Fruit fly (Drosophila melanogaster) whole organism, prepupa: Measurements from ENCODE around the gene CG10055.
A peak's percentile ranks its signal among the peaks of the same experiment; 100 is the strongest.

ENCODE experiments used
- CG10631 ChIP-seq: fragments of 200-800 bp; sonication (Bioruptor generic); optimal IDR thresholded peaks from 2 replicates; lab custom pipeline; 2016; ENCODE audit warnings: missing biosample characterization, missing genetic modification characterization
- CG11294 ChIP-seq: fragments of 200-800 bp; sonication (Bioruptor generic); IDR thresholded peaks from 2 replicates; pipeline ENCODE4 v1.3.6; 2022; ENCODE audit warnings: missing biosample characterization, missing genetic modification characterization
- CG11902 ChIP-seq: fragments of 200-800 bp; sonication (Bioruptor generic); optimal IDR thresholded peaks from 3 replicates; lab custom pipeline; 2016; ENCODE audit warnings: missing biosample characterization, missing genetic modification characterization
- CG15336 ChIP-seq: fragments of 200-800 bp; sonication (Bioruptor generic); IDR thresholded peaks from 2 replicates; pipeline ENCODE4 v1.3.6; 2022; ENCODE audit warnings: missing biosample characterization, missing genetic modification characterization
- CG16779 ChIP-seq: fragments of 200-800 bp; sonication (Bioruptor generic); optimal IDR thresholded peaks from 3 replicates; lab custom pipeline; 2017; ENCODE audit warnings: missing biosample characterization, mild to moderate bottlenecking, missing genetic modification characterization
- CG3032 ChIP-seq: fragments of 200-800 bp; optimal IDR thresholded peaks from 2 replicates; lab custom pipeline; 2019; ENCODE audit warnings: missing biosample characterization, mild to moderate bottlenecking, missing genetic modification characterization, moderate library complexity
- CG32006 ChIP-seq: fragments of 200-800 bp; sonication (Bioruptor generic); optimal IDR thresholded peaks from 3 replicates; lab custom pipeline; 2017; ENCODE audit warnings: missing biosample characterization, mild to moderate bottlenecking, missing genetic modification characterization
- CG34406 ChIP-seq: fragments of 200-800 bp; sonication (Bioruptor generic); optimal IDR thresholded peaks from 3 replicates; lab custom pipeline; 2016; ENCODE audit warnings: missing biosample characterization, missing genetic modification characterization
- CG3919 ChIP-seq: fragments of 200-800 bp; sonication (Bioruptor generic); optimal IDR thresholded peaks from 3 replicates; lab custom pipeline; 2016; ENCODE audit warnings: missing biosample characterization, missing genetic modification characterization
- CG4318 ChIP-seq: fragments of 200-800 bp; sonication (Bioruptor generic); optimal IDR thresholded peaks from 3 replicates; lab custom pipeline; 2017; ENCODE audit warnings: missing biosample characterization, mild to moderate bottlenecking, missing genetic modification characterization
- CG6163 ChIP-seq: fragments of 200-800 bp; sonication (Bioruptor generic); IDR thresholded peaks from 3 replicates; pipeline ENCODE4 v1.3.6; 2022; ENCODE audit warnings: missing biosample characterization, missing genetic modification characterization
- CG6276 ChIP-seq: fragments of 200-800 bp; sonication (Bioruptor generic); optimal IDR thresholded peaks from 2 replicates; lab custom pipeline; 2017; ENCODE audit warnings: missing biosample characterization, mild to moderate bottlenecking, missing genetic modification characterization
- CG6792 ChIP-seq: fragments of 200-800 bp; sonication (Bioruptor generic); optimal IDR thresholded peaks from 3 replicates; lab custom pipeline; 2016; ENCODE audit warnings: missing biosample characterization, missing genetic modification characterization
- CG6808 ChIP-seq: fragments of 200-800 bp; sonication (Bioruptor generic); optimal IDR thresholded peaks from 3 replicates; lab custom pipeline; 2017; ENCODE audit warnings: missing biosample characterization, missing genetic modification characterization, mild to moderate bottlenecking, moderate library complexity, missing genetic modification reagents
- CG6854 ChIP-seq: fragments of 200-800 bp; sonication (Bioruptor generic); optimal IDR thresholded peaks from 2 replicates; lab custom pipeline; 2017; ENCODE audit warnings: missing biosample characterization, mild to moderate bottlenecking, missing genetic modification characterization
- CG8119 ChIP-seq: fragments of 200-800 bp; sonication (Bioruptor generic); IDR thresholded peaks from 3 replicates; pipeline ENCODE4 v1.3.6; 2022; ENCODE audit warnings: missing biosample characterization, missing genetic modification characterization
- Eip75B ChIP-seq: fragments of 200-800 bp; sonication (Bioruptor generic); optimal IDR thresholded peaks from 3 replicates; lab custom pipeline; 2016; ENCODE audit warnings: missing biosample characterization, missing genetic modification characterization
- Eip78C ChIP-seq: fragments of 200-800 bp; sonication (Bioruptor generic); peaks from one replicate; lab custom pipeline; 2016; ENCODE audit warnings: missing biosample characterization, missing genetic modification characterization
- Eip93F ChIP-seq: fragments of 200-800 bp; sonication (Bioruptor generic); optimal IDR thresholded peaks from 2 replicates; lab custom pipeline; 2016; ENCODE audit warnings: missing biosample characterization, mild to moderate bottlenecking, missing genetic modification characterization
- Gug ChIP-seq: fragments of 200-800 bp; sonication (Bioruptor generic); IDR thresholded peaks from 2 replicates; pipeline ENCODE4 v1.3.6; 2022; ENCODE audit warnings: missing biosample characterization, missing genetic modification characterization
- Hr38 ChIP-seq: sonication (Bioruptor generic); optimal IDR thresholded peaks from 2 replicates; lab custom pipeline; 2016; ENCODE audit warnings: missing biosample characterization, missing genetic modification characterization
- Lpt ChIP-seq: fragments of 200-800 bp; sonication (Bioruptor generic); optimal IDR thresholded peaks from 3 replicates; lab custom pipeline; 2016; ENCODE audit warnings: missing biosample characterization, missing genetic modification characterization
- OdsH ChIP-seq: fragments of 200-800 bp; sonication (Bioruptor generic); optimal IDR thresholded peaks from 3 replicates; lab custom pipeline; 2016; ENCODE audit warnings: missing biosample characterization, missing genetic modification characterization
- Sox14 ChIP-seq: fragments of 200-800 bp; sonication (Bioruptor generic); optimal IDR thresholded peaks from 3 replicates; lab custom pipeline; 2016; ENCODE audit warnings: missing biosample characterization, missing genetic modification characterization
- Sox15 ChIP-seq: fragments of 200-800 bp; sonication (Bioruptor generic); optimal IDR thresholded peaks from 3 replicates; lab custom pipeline; 2016; ENCODE audit warnings: missing biosample characterization, missing genetic modification characterization
- cyc ChIP-seq: fragments of 200-800 bp; sonication (Bioruptor generic); optimal IDR thresholded peaks from 3 replicates; lab custom pipeline; 2016; ENCODE audit warnings: missing biosample characterization, missing genetic modification characterization
- dac ChIP-seq: fragments of 200-800 bp; sonication (Bioruptor generic); optimal IDR thresholded peaks from 2 replicates; lab custom pipeline; 2017; ENCODE audit warnings: missing biosample characterization, mild to moderate bottlenecking, missing genetic modification characterization
- dsx ChIP-seq: fragments of 200-800 bp; optimal IDR thresholded peaks from 3 replicates; lab custom pipeline; 2019; ENCODE audit warnings: missing biosample characterization, mild to moderate bottlenecking, missing genetic modification characterization, moderate library complexity; ENCODE audit not compliant: poor library complexity, severe bottlenecking
- eg ChIP-seq: fragments of 200-800 bp; sonication (Bioruptor generic); IDR thresholded peaks from 3 replicates; pipeline ENCODE4 v1.3.6; 2022; ENCODE audit warnings: missing biosample characterization, missing genetic modification characterization
- fd59A ChIP-seq: fragments of 200-800 bp; sonication (Bioruptor generic); optimal IDR thresholded peaks from 2 replicates; lab custom pipeline; 2017; ENCODE audit warnings: missing biosample characterization, mild to moderate bottlenecking, missing genetic modification characterization, missing genetic modification reagents
- pdm3 ChIP-seq: fragments of 200-800 bp; sonication (Bioruptor generic); optimal IDR thresholded peaks from 3 replicates; lab custom pipeline; 2016; ENCODE audit warnings: missing biosample characterization, missing genetic modification characterization
- spab ChIP-seq: fragments of 200-800 bp; sonication (Bioruptor generic); optimal IDR thresholded peaks from 2 replicates; lab custom pipeline; 2017; ENCODE audit warnings: missing biosample characterization, mild to moderate bottlenecking, missing genetic modification characterization, missing genetic modification reagents
- ss ChIP-seq, 2 experiments: fragments of 200-800 bp; sonication (Bioruptor generic); optimal IDR thresholded peaks; 2 replicates in 1 of 2; 3 replicates in 1 of 2; lab custom pipeline; 2017 to 2018; ENCODE audit warnings: mild to moderate bottlenecking in 2 of 2, missing biosample characterization in 2 of 2, missing genetic modification characterization in 2 of 2, moderate library complexity in 1 of 2
- svp ChIP-seq: fragments of 200-800 bp; sonication (Bioruptor generic); peaks from one replicate; lab custom pipeline; 2016; ENCODE audit warnings: missing biosample characterization, missing genetic modification characterization
- topi ChIP-seq: fragments of 200-800 bp; sonication (Bioruptor generic); optimal IDR thresholded peaks from 3 replicates; lab custom pipeline; 2016; ENCODE audit warnings: missing biosample characterization, missing genetic modification characterization

The CG10055 gene

dm6 chr3R:7186242-7187092 is at the start of gene CG10055, which contains the start of gene lap:
CG10055 (minus strand) TSS chr3R:7186673.
lap (plus strand) TSS chr3R:7186994.
- TF ChIP-seq pdm3 (GFP tag; lab: Kevin White, UChicago) (no peak), eg (GFP tag; lab: Robert Waterston, UW) (no peak), Eip75B (GFP tag; lab: Kevin White, UChicago) (no peak), CG4318 (no peak), fd59A (no peak), CG11902 (GFP tag; lab: Kevin White, UChicago) (no peak), CG16779 (tag; lab: Kevin White, UChicago) (no peak), spab (no peak), svp (GFP tag; lab: Kevin White, UChicago) (peak; percentile 56), CG6808 (GFP tag; lab: Kevin White, UChicago) (no peak), CG6854 (GFP tag; lab: Kevin White, UChicago) (no peak), CG32006 (no peak), CG6276 (GFP tag; lab: Kevin White, UChicago) (no peak), CG11294 (GFP tag; lab: Robert Waterston, UW) (0 out of 2 replicates have a peak, but pooled peaks have one; percentile 4), CG10631 (GFP tag; lab: Kevin White, UChicago) (no peak), CG8119 (GFP tag; lab: Robert Waterston, UW) (no peak), CG3032 (tag; lab: Kevin White, UChicago) (peak; percentile 3)
- TF ChIP-seq, all 60 proteins: peak for 3

dm6 chr3R:7223972-7224464 is 37.5 kb upstream of the CG10055 start, which contains the start of gene thw:
thw (plus strand) TSS chr3R:7224414.
- no peak for TF ChIP-seq CG15336 (GFP tag; lab: Robert Waterston, UW)
- no peak for TF ChIP-seq cyc (GFP tag; lab: Kevin White, UChicago)
- TF ChIP-seq ss (GFP tag; optimal IDR thresholded peaks at IDR 0.05; lab: Kevin White, UChicago) = no peak
- TF ChIP-seq Sox15 (GFP tag; lab: Kevin White, UChicago) = no peak
- no peak for TF ChIP-seq CG34406
- no peak for TF ChIP-seq CG16779 (tag; lab: Kevin White, UChicago)
- TF ChIP-seq Eip78C (GFP tag; lab: Kevin White, UChicago) = no peak
- TF ChIP-seq Sox14 (GFP tag; lab: Kevin White, UChicago) = no peak
- 0 out of 3 replicates have a peak, but pooled peaks have one; percentile 45 for TF ChIP-seq eg (GFP tag; lab: Robert Waterston, UW)
- no peak for TF ChIP-seq Lpt (GFP tag; lab: Kevin White, UChicago)
- TF ChIP-seq CG6792 (GFP tag; lab: Kevin White, UChicago) = no peak
- TF ChIP-seq CG6163 = peak; percentile 34; the same call in 1 of the 3 replicates
- TF ChIP-seq Hr38 (GFP tag; lab: Kevin White, UChicago) = no peak
- TF ChIP-seq dsx (GFP tag; lab: Kevin White, UChicago) = peak; percentile 90
- TF ChIP-seq CG4318 = no peak
- no peak for TF ChIP-seq Gug (GFP tag; lab: Robert Waterston, UW)
- TF ChIP-seq topi (GFP tag; lab: Kevin White, UChicago) = no peak
- TF ChIP-seq CG6276 (GFP tag; lab: Kevin White, UChicago) = no peak
- TF ChIP-seq OdsH (GFP tag; lab: Kevin White, UChicago) = no peak
- TF ChIP-seq pdm3 (GFP tag; lab: Kevin White, UChicago) = no peak
- TF ChIP-seq, all 60 proteins: peak for 3

DNA sequence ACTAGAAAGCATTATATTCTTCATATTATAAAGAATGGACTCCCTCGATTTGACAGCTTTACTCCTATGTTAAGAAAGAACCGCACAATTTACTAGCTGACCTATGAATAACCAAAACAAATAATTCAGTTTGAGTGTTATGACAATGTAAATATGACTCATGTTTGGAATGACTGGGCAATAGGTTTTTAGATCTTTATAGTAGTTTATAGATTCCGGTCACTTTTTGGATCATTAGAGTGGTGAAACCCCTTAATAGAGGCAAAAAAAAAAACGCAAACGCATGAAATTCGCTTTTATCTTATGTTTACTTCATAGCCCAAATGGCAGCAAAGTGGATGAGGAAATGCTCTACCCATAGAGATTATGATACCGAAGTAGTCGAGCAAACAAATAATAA is 33.1 kb upstream of the CG10055 start, which contains the start of gene CG14605:
CG14605 (minus strand) TSS at position 101 of the 400 bp plus-strand sequence.
- TF ChIP-seq dac (GFP tag; lab: Kevin White, UChicago) = no peak
- TF ChIP-seq CG3919 (GFP tag; lab: Kevin White, UChicago) = no peak
- TF ChIP-seq CG6276 (GFP tag; lab: Kevin White, UChicago) = no peak
- TF ChIP-seq CG34406 = no peak
- TF ChIP-seq Eip93F (GFP tag; lab: Kevin White, UChicago) = no peak
